Fruit fly (Drosophila melanogaster): ENCODE results near the gene Wnt5.

The Wnt5 gene

dm6 chrX:18515205-18515921, 10.2 kb upstream of the Wnt5 start, which contains the start of the genes Bx and HisRS (continued):
- TF ChIP-seq chinmo (GFP tag; IDR thresholded peaks at IDR 0.05; ENCODE audit: partially characterized antibody) (no peak), Elba2 (GFP tag; optimal IDR thresholded peaks at IDR 0.05) (no peak), shn (GFP tag; optimal IDR thresholded peaks at IDR 0.05) (no peak), CG2116 (GFP tag; optimal IDR thresholded peaks at IDR 0.05) (peak; percentile 25), CG18011 (GFP tag; optimal IDR thresholded peaks at IDR 0.05) (no peak), CG8924 (tag; optimal IDR thresholded peaks at IDR 0.05) (peak; percentile 19), wek (GFP tag; optimal IDR thresholded peaks at IDR 0.05) (no peak), br (optimal IDR thresholded peaks at IDR 0.05) (no peak), dimm (GFP tag; IDR thresholded peaks at IDR 0.05) (no peak), CG12659 (GFP tag; optimal IDR thresholded peaks at IDR 0.05) (peak; percentile 63), Opbp (GFP tag; IDR thresholded peaks at IDR 0.05; ENCODE audit: partially characterized antibody) (peak; percentile 64; the same call in 2 of the 3 replicates), CG10321 (GFP tag; IDR thresholded peaks at IDR 0.05) (no peak), CG6272 (GFP tag; IDR thresholded peaks at IDR 0.05) (no peak), CG15514 (GFP tag; optimal IDR thresholded peaks at IDR 0.05) (peak; percentile 42), sens-2 (GFP tag; IDR thresholded peaks at IDR 0.05) (no peak), NFAT (GFP tag; IDR thresholded peaks at IDR 0.05) (no peak), CG12219 (GFP tag; optimal IDR thresholded peaks at IDR 0.05) (no peak), CG30403 (GFP tag; optimal IDR thresholded peaks at IDR 0.05) (no peak), CG34422 (GFP tag; IDR thresholded peaks at IDR 0.05) (peak; percentile 19; the same call in 1 of the 3 replicates), CG2120 (GFP tag; optimal IDR thresholded peaks at IDR 0.05) (peak; percentile 16), chm (GFP tag; IDR thresholded peaks at IDR 0.05) (no peak), vvl (GFP tag; IDR thresholded peaks at IDR 0.05) (peak; percentile 23), tgo (GFP tag; IDR thresholded peaks at IDR 0.05) (no peak), CG2678 (tag; optimal IDR thresholded peaks at IDR 0.05) (no peak), CG13287 (GFP tag; IDR thresholded peaks at IDR 0.05; ENCODE audit: partially characterized antibody) (peak; percentile 36; the same call in 1 of the 2 replicates), Nf-YB (GFP tag; optimal IDR thresholded peaks at IDR 0.05) (no peak), Sox102F (GFP tag; optimal IDR thresholded peaks at IDR 0.05) (no peak), bigmax (GFP tag; optimal IDR thresholded peaks at IDR 0.05) (no peak), Gsc (GFP tag; IDR thresholded peaks at IDR 0.05) (no peak), Vsx1 (GFP tag; optimal IDR thresholded peaks at IDR 0.05) (no peak), Gug (GFP tag; IDR thresholded peaks at IDR 0.05) (peak; percentile 27; the same call in 1 of the 4 replicates), chn (GFP tag; optimal IDR thresholded peaks at IDR 0.05) (no peak), sd (tag; optimal IDR thresholded peaks at IDR 0.05) (no peak), D (optimal IDR thresholded peaks at IDR 0.05) (peak; percentile 74), D (GFP tag; optimal IDR thresholded peaks at IDR 0.05) (no peak), Hr51 (GFP tag; optimal IDR thresholded peaks at IDR 0.05) (no peak), Dek (tag; optimal IDR thresholded peaks at IDR 0.05) (peak; percentile 14), gfzf (GFP tag; optimal IDR thresholded peaks at IDR 0.05) (peak; percentile 82), CG4820 (GFP tag; optimal IDR thresholded peaks at IDR 0.05) (no peak), Mrtf (GFP tag; IDR thresholded peaks at IDR 0.05) (no peak), CG17802 (tag; optimal IDR thresholded peaks at IDR 0.05) (no peak), caup (GFP tag; optimal IDR thresholded peaks at IDR 0.05; ENCODE audit: severe bottlenecking) (peak; percentile 10), otp (GFP tag; IDR thresholded peaks at IDR 0.05) (no peak), NK7.1 (GFP tag; optimal IDR thresholded peaks at IDR 0.05) (no peak), hkb (optimal IDR thresholded peaks at IDR 0.05) (no peak), hkb (GFP tag; IDR thresholded peaks at IDR 0.05) (0 out of 2 replicates have a peak, but pooled peaks have one; percentile 26), CG1603 (tag; optimal IDR thresholded peaks at IDR 0.05) (peak; percentile 66), YL-1 (GFP tag; optimal IDR thresholded peaks at IDR 0.05) (peak; percentile 19), crp (GFP tag; optimal IDR thresholded peaks at IDR 0.05) (peak in 1 of 2 experiments; percentile 51), pita (GFP tag; optimal IDR thresholded peaks at IDR 0.05) (peak; percentile 77)

Data from whole organism, embryonic.